Fruit fly (Drosophila melanogaster) whole organism, pupa: Measurements from ENCODE around the gene CG18788.

ENCODE experiments used
- CG10348 ChIP-seq: fragments of 200-800 bp; sonication (Bioruptor generic); IDR thresholded peaks from 2 replicates; pipeline ENCODE4 v1.3.6; 2022; ENCODE audit warnings: missing biosample characterization, missing genetic modification characterization
- CG12605 ChIP-seq: fragments of 200-800 bp; sonication (Bioruptor generic); IDR thresholded peaks from 2 replicates; pipeline ENCODE4 v1.3.6; 2022; ENCODE audit warnings: missing biosample characterization, missing genetic modification characterization
- CG13204 ChIP-seq: fragments of 200-800 bp; sonication (Bioruptor generic); optimal IDR thresholded peaks from 2 replicates; lab custom pipeline; 2018; ENCODE audit warnings: missing biosample characterization, mild to moderate bottlenecking, missing genetic modification characterization, moderate library complexity
- CG14655 ChIP-seq: fragments of 200-800 bp; sonication (Bioruptor generic); optimal IDR thresholded peaks from 3 replicates; lab custom pipeline; 2017; ENCODE audit warnings: mild to moderate bottlenecking, missing biosample characterization, missing genetic modification reagents, missing genetic modification characterization
- CG15710 ChIP-seq: fragments of 200-800 bp; sonication (Bioruptor generic); optimal IDR thresholded peaks from 2 replicates; lab custom pipeline; 2018; ENCODE audit warnings: missing biosample characterization, mild to moderate bottlenecking, missing genetic modification characterization, moderate library complexity
- CG17806 ChIP-seq: fragments of 200-800 bp; sonication (Bioruptor generic); optimal IDR thresholded peaks from 2 replicates; lab custom pipeline; 2018; ENCODE audit warnings: missing biosample characterization, mild to moderate bottlenecking, missing genetic modification characterization, moderate library complexity
- CG32121 ChIP-seq: fragments of 200-800 bp; sonication (Bioruptor generic); IDR thresholded peaks from 2 replicates; pipeline ENCODE4 v1.3.6; 2022; ENCODE audit warnings: missing biosample characterization, missing genetic modification characterization
- CG34367 ChIP-seq: fragments of 200-800 bp; sonication (Bioruptor generic); optimal IDR thresholded peaks from 2 replicates; lab custom pipeline; 2018; ENCODE audit warnings: missing biosample characterization, mild to moderate bottlenecking, missing genetic modification characterization
- CG4496 ChIP-seq: fragments of 200-800 bp; sonication (Bioruptor generic); IDR thresholded peaks from 3 replicates; pipeline ENCODE4 v1.3.6; 2022; ENCODE audit warnings: missing biosample characterization, missing genetic modification characterization
- CG8159 ChIP-seq: fragments of 200-800 bp; sonication (Bioruptor generic); optimal IDR thresholded peaks from 3 replicates; lab custom pipeline; 2018; ENCODE audit warnings: missing biosample characterization, mild to moderate bottlenecking, missing genetic modification characterization, moderate library complexity
- CG8301 ChIP-seq: fragments of 200-800 bp; sonication (Bioruptor generic); optimal IDR thresholded peaks from 2 replicates; lab custom pipeline; 2018; ENCODE audit warnings: missing biosample characterization, mild to moderate bottlenecking, missing genetic modification characterization
- CG9948 ChIP-seq: fragments of 200-800 bp; sonication (Bioruptor generic); optimal IDR thresholded peaks from 2 replicates; lab custom pipeline; 2018; ENCODE audit warnings: missing biosample characterization, mild to moderate bottlenecking, missing genetic modification characterization, moderate library complexity
- D1 ChIP-seq: fragments of 200-800 bp; sonication (Bioruptor generic); optimal IDR thresholded peaks from 2 replicates; lab custom pipeline; 2018; ENCODE audit warnings: missing biosample characterization, mild to moderate bottlenecking, missing genetic modification characterization, moderate library complexity
- EcR ChIP-seq: fragments of 200-800 bp; sonication (Bioruptor generic); optimal IDR thresholded peaks from 3 replicates; lab custom pipeline; 2019; ENCODE audit warnings: missing biosample characterization, missing genetic modification characterization, mild to moderate bottlenecking, moderate library complexity, missing genetic modification reagents
- Ets98B ChIP-seq: fragments of 200-800 bp; sonication (Bioruptor generic); IDR thresholded peaks from 2 replicates; pipeline ENCODE4 v1.3.6; 2022; ENCODE audit warnings: missing biosample characterization, missing genetic modification characterization
- Pif1A ChIP-seq: fragments of 200-800 bp; sonication (Bioruptor generic); optimal IDR thresholded peaks from 3 replicates; lab custom pipeline; 2016; ENCODE audit warnings: missing biosample characterization, missing genetic modification characterization
- Pif1B ChIP-seq: fragments of 200-800 bp; sonication (Bioruptor generic); optimal IDR thresholded peaks from 3 replicates; lab custom pipeline; 2016; ENCODE audit warnings: missing biosample characterization, missing genetic modification characterization
- Snoo ChIP-seq: fragments of 200-800 bp; sonication (Bioruptor generic); optimal IDR thresholded peaks from 3 replicates; lab custom pipeline; 2017; ENCODE audit warnings: missing biosample characterization, mild to moderate bottlenecking, missing genetic modification characterization, inconsistent platforms
- fd96Ca ChIP-seq: fragments of 200-800 bp; sonication (Bioruptor generic); IDR thresholded peaks from 3 replicates; pipeline ENCODE4 v1.3.6; 2022; ENCODE audit warnings: missing biosample characterization, missing genetic modification characterization
- gl ChIP-seq: fragments of 200-800 bp; sonication (Bioruptor generic); optimal IDR thresholded peaks from 2 replicates; lab custom pipeline; 2018; ENCODE audit warnings: missing biosample characterization, mild to moderate bottlenecking, missing genetic modification characterization
- rn ChIP-seq: fragments of 200-800 bp; sonication (Bioruptor generic); IDR thresholded peaks from 2 replicates; pipeline ENCODE4 v1.3.6; 2022; ENCODE audit warnings: missing biosample characterization, missing genetic modification characterization

The CG18788 gene

dm6 chr2L:12081118-12081665 is 47.2 kb downstream of the CG18788 start:
- TF ChIP-seq CG8301 (tag; lab: Kevin White, UChicago) = no peak
- no peak for TF ChIP-seq Ets98B (GFP tag; lab: Robert Waterston, UW)
- no peak for TF ChIP-seq CG17806 (tag; lab: Kevin White, UChicago)
- TF ChIP-seq EcR (GFP tag; lab: Kevin White, UChicago) = no peak
- no peak for TF ChIP-seq CG4496 (GFP tag; lab: Robert Waterston, UW)
- TF ChIP-seq CG14655 (GFP tag; lab: Kevin White, UChicago) = no peak
- no peak for TF ChIP-seq fd96Ca
- no peak for TF ChIP-seq CG9948 (tag; lab: Kevin White, UChicago)
- TF ChIP-seq CG10348 (GFP tag; lab: Robert Waterston, UW) = no peak
- no peak for TF ChIP-seq Pif1B (GFP tag; lab: Kevin White, UChicago)
- no peak for TF ChIP-seq Pif1A (GFP tag; lab: Kevin White, UChicago)
- no peak for TF ChIP-seq rn (GFP tag; lab: Robert Waterston, UW)
- no peak for TF ChIP-seq Snoo
- no peak for TF ChIP-seq CG15710
- no peak for TF ChIP-seq CG12605
- TF ChIP-seq CG34367 (tag; lab: Kevin White, UChicago) = no peak
- TF ChIP-seq, all 21 proteins: peak for 0

dm6 chr2L:12085010-12085409 is 51.0 kb downstream of the CG18788 start:
- no peak for TF ChIP-seq Pif1B (GFP tag; lab: Kevin White, UChicago)
- no peak for TF ChIP-seq Snoo
- no peak for TF ChIP-seq CG4496 (GFP tag; lab: Robert Waterston, UW)
- TF ChIP-seq CG14655 (GFP tag; lab: Kevin White, UChicago) = no peak
- TF ChIP-seq CG17806 (tag; lab: Kevin White, UChicago) = no peak
- TF ChIP-seq CG13204 (GFP tag; lab: Kevin White, UChicago) = no peak
- no peak for TF ChIP-seq EcR (GFP tag; lab: Kevin White, UChicago)
- no peak for TF ChIP-seq CG12605
- TF ChIP-seq Ets98B (GFP tag; lab: Robert Waterston, UW) = no peak
- TF ChIP-seq fd96Ca = no peak
- TF ChIP-seq D1 = no peak
- TF ChIP-seq Pif1A (GFP tag; lab: Kevin White, UChicago) = no peak
- no peak for TF ChIP-seq CG10348 (GFP tag; lab: Robert Waterston, UW)
- no peak for TF ChIP-seq CG15710
- no peak for TF ChIP-seq gl
- TF ChIP-seq rn (GFP tag; lab: Robert Waterston, UW) = no peak
- no peak for TF ChIP-seq CG34367 (tag; lab: Kevin White, UChicago)
- TF ChIP-seq CG8301 (tag; lab: Kevin White, UChicago) = no peak
- TF ChIP-seq CG32121 (GFP tag; lab: Robert Waterston, UW) = no peak
- no peak for TF ChIP-seq CG8159 (tag; lab: Kevin White, UChicago)
